Fruit fly (Drosophila melanogaster) ovary, adult (tissue): ENCODE data around the gene CG44838.

ENCODE experiments used
- CG17801 ChIP-seq: fragments of 200-800 bp; optimal IDR thresholded peaks from 2 replicates; lab custom pipeline; 2019; ENCODE audit warnings: missing biosample characterization, mild to moderate bottlenecking, missing genetic modification characterization, moderate library complexity; ENCODE audit not compliant: partially characterized antibody

The CG44838 gene

dm6 chr3L:9506421-9506820, 45.6 kb downstream of the CG44838 start:
- TF ChIP-seq CG17801, result no peak

DNA sequence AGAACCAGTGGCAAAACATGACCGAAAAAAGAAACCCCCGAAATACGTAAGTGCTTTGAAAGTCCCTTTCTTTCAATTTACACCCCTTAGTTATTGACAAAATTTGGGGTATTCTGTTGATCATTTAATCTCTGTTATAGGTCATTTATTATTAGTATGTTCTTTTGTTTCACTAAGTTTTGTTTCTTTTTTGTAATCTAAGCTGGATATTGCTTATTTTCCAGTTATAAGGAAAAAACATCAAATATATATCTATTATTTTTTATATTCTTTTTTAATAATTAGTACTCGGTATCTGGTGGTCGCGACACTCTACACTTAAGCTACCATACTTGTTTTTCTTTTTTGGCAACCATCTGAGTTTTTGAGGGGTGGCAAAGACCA, 47.8 kb downstream of the CG44838 start:
- no peak for TF ChIP-seq CG17801

dm6 chr3L:9509037-9509830, 48.4 kb downstream of the CG44838 start, which contains the start of gene CG3408:
TSS of gene CG3408 (minus strand) at chr3L:9509583.
- peak; percentile 44 for TF ChIP-seq CG17801

DNA sequence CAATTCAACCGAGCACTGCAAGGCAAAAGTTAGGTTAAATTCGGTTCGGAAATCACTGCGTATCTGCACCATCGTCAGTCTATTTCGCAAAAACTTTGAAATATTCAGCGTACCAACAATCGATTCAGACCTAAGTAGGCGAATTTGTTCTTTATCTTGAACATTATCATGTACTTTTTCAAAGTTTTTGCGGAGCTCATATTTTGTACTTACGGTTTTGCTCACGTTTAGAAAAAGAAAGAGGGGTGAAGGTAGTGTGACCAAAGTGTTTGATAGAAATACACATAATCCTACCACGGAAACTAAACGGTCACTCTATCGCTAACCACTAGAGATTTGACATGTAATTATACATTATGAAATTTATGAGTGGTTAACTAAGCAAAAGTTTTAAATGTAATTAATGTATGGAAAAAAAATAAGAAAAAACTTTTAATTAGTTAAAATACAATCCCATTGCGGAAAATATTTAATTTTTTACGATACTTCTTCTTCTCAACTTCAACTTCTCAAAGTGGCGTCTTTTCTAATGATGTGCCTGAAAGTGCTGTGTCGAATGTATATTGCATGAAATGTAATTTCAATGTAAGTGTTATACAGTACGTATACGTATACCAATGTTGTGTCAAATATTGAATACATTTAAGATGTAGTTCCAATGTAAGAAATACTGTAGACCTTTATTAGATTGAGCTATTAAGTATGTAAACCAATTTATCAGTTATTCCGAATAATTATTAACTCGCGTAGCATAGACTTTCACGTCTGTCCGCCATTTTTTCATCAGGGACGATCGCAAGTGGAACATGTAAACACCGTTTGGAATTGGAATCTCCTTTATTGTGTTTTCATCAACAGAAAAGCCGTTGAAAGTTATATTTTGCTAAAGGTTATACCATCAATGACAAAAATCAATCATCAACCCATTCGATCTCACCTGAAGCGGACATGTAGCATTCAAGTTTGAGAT, 50.7 kb downstream of the CG44838 start, which contains the start of gene RpS9:
RpS9 (minus strand) TSS at position 245 of the 970 bp plus-strand sequence.
- TF ChIP-seq CG17801, result peak; percentile 77

- TF ChIP-seq CG17801, result no peak
These were observed 51.7 kb downstream of the CG44838 start, which contains the start of gene CG33703 for dm6 chr3L:9512560-9512959. TSS of gene CG33703 (minus strand) at chr3L:9512660.

- TF ChIP-seq CG17801, result no peak
These were observed 52.5 kb downstream of the CG44838 start, which contains the start of gene CG33702 for dm6 chr3L:9513309-9513708. TSS of gene CG33702 (minus strand) at chr3L:9513409.
